Worm (Caenorhabditis elegans): ENCODE measurements around the gene Y97E10C.1.
A peak's percentile ranks its signal among the peaks of the same experiment; 100 is the strongest.

- TF ChIP-seq fkh-2 (tag; optimal IDR thresholded peaks at IDR 0.05) (no peak), R02D3.7 (tag; optimal IDR thresholded peaks at IDR 0.05) (peak; percentile 5), nhr-237 (tag; optimal IDR thresholded peaks at IDR 0.05) (no peak), mdl-1 (tag; optimal IDR thresholded peaks at IDR 0.05) (peak; percentile 38), nhr-77 (tag; optimal IDR thresholded peaks at IDR 0.05) (no peak), elt-3 (tag; optimal IDR thresholded peaks at IDR 0.05) (no peak), unc-62 (GFP tag; optimal IDR thresholded peaks at IDR 0.05) (no peak), lin-15B (tag; optimal IDR thresholded peaks at IDR 0.05) (peak; percentile 56), ztf-11 (tag; optimal IDR thresholded peaks at IDR 0.05) (no peak), ceh-82 (tag; optimal IDR thresholded peaks at IDR 0.05) (peak; percentile 55), mml-1 (tag; optimal IDR thresholded peaks at IDR 0.05) (no peak), pha-4 (tag; optimal IDR thresholded peaks at IDR 0.05) (peak; percentile 26), ztf-4 (tag; optimal IDR thresholded peaks at IDR 0.05) (no peak), pqm-1 (tag; optimal IDR thresholded peaks at IDR 0.05) (peak; percentile 18)
Measured at ce11 chrV:7728003-7728678, 538 bp upstream of the Y97E10C.1 start.
